Fruit fly (Drosophila melanogaster) whole organism, embryonic: ENCODE results near the gene Arc42.

Experiments used
- CG11695 ChIP-seq: fragments of 200-800 bp; sonication (Bioruptor generic); IDR thresholded peaks from 3 replicates; pipeline ENCODE4 v1.3.6; 2022; ENCODE audit warnings: missing biosample characterization, missing genetic modification characterization
- CG1233 ChIP-seq: fragments of 200-800 bp; sonication (Bioruptor generic); optimal IDR thresholded peaks from 4 replicates; lab custom pipeline; 2018; ENCODE audit warnings: missing biosample characterization, mild to moderate bottlenecking, missing genetic modification characterization
- CG12744 ChIP-seq: fragments of 200-800 bp; sonication (Bioruptor generic); optimal IDR thresholded peaks from 2 replicates; lab custom pipeline; 2016; ENCODE audit warnings: missing biosample characterization, missing genetic modification characterization
- CG15479 ChIP-seq: fragments of 200-800 bp; sonication (Bioruptor generic); optimal IDR thresholded peaks from 3 replicates; lab custom pipeline; 2019; ENCODE audit warnings: missing biosample characterization, mild to moderate bottlenecking, missing genetic modification characterization, moderate library complexity
- CG1647 ChIP-seq: fragments of 200-800 bp; sonication (Bioruptor generic); optimal IDR thresholded peaks from 3 replicates; lab custom pipeline; 2016; ENCODE audit warnings: missing biosample characterization, missing genetic modification characterization
- CG17328 ChIP-seq: fragments of 200-800 bp; sonication (Bioruptor generic); IDR thresholded peaks from 2 replicates; pipeline ENCODE4 v1.3.6; 2022; ENCODE audit warnings: missing biosample characterization, missing genetic modification characterization
- CG17829 ChIP-seq: fragments of 200-800 bp; optimal IDR thresholded peaks from 2 replicates; lab custom pipeline; 2019; ENCODE audit warnings: missing biosample characterization, mild to moderate bottlenecking, missing genetic modification characterization, moderate library complexity
- CG1792 ChIP-seq: fragments of 200-800 bp; sonication (Bioruptor generic); optimal IDR thresholded peaks from 2 replicates; lab custom pipeline; 2016; ENCODE audit warnings: missing biosample characterization, missing genetic modification characterization
- CG2712 ChIP-seq: fragments of 200-800 bp; optimal IDR thresholded peaks from 3 replicates; lab custom pipeline; 2019; ENCODE audit warnings: missing biosample characterization, mild to moderate bottlenecking, missing genetic modification characterization, moderate library complexity
- CG30431 ChIP-seq: fragments of 200-800 bp; sonication (Bioruptor generic); optimal IDR thresholded peaks from 2 replicates; lab custom pipeline; 2017; ENCODE audit warnings: missing biosample characterization, missing genetic modification characterization
- CG31224 ChIP-seq: fragments of 200-800 bp; sonication (Bioruptor generic); IDR thresholded peaks from 2 replicates; pipeline ENCODE4 v1.3.6; 2022; ENCODE audit warnings: missing biosample characterization, missing genetic modification characterization
- CG32772 ChIP-seq: fragments of 200-800 bp; sonication (Bioruptor generic); IDR thresholded peaks from 2 replicates; pipeline ENCODE4 v1.3.6; 2022; ENCODE audit warnings: missing biosample characterization, missing genetic modification characterization
- CG3281 ChIP-seq: fragments of 200-800 bp; sonication (Bioruptor generic); optimal IDR thresholded peaks from 3 replicates; lab custom pipeline; 2017; ENCODE audit warnings: missing biosample characterization, mild to moderate bottlenecking, missing genetic modification characterization
- CG34376 ChIP-seq: fragments of 200-800 bp; sonication (Bioruptor generic); optimal IDR thresholded peaks from 2 replicates; lab custom pipeline; 2018; ENCODE audit warnings: missing biosample characterization, mild to moderate bottlenecking, missing genetic modification characterization
- CG3838 ChIP-seq: fragments of 200-800 bp; sonication (Bioruptor generic); optimal IDR thresholded peaks from 3 replicates; lab custom pipeline; 2016; ENCODE audit warnings: missing biosample characterization, missing genetic modification characterization
- CG42726 ChIP-seq: fragments of 200-800 bp; sonication (Bioruptor generic); IDR thresholded peaks from 2 replicates; pipeline ENCODE4 v1.3.6; 2022; ENCODE audit warnings: missing biosample characterization, missing genetic modification characterization; ENCODE audit not compliant: partially characterized antibody
- CG5180 ChIP-seq: fragments of 200-800 bp; sonication (Bioruptor generic); optimal IDR thresholded peaks from 3 replicates; lab custom pipeline; 2017; ENCODE audit warnings: missing biosample characterization, missing genetic modification characterization, mild to moderate bottlenecking, moderate library complexity, missing genetic modification reagents
- CG6813 ChIP-seq: fragments of 200-800 bp; sonication (Bioruptor generic); optimal IDR thresholded peaks from 2 replicates; lab custom pipeline; 2017; ENCODE audit warnings: missing biosample characterization, missing genetic modification characterization, mild to moderate bottlenecking, moderate library complexity, missing genetic modification reagents
- CG8290 ChIP-seq, 3 experiments: fragments of 200-800 bp; sonication (Bioruptor generic); optimal IDR thresholded peaks; 2 replicates each; lab custom pipeline; 2016 to 2019; ENCODE audit warnings: missing biosample characterization in 3 of 3, missing genetic modification characterization in 3 of 3, mild to moderate bottlenecking in 2 of 3, moderate library complexity in 1 of 3
- CG8765 ChIP-seq: fragments of 200-800 bp; sonication (Bioruptor generic); IDR thresholded peaks from 2 replicates; pipeline ENCODE4 v1.3.6; 2022; ENCODE audit warnings: missing biosample characterization, missing genetic modification characterization
- Dbx ChIP-seq: fragments of 200-800 bp; sonication (Bioruptor generic); IDR thresholded peaks from 3 replicates; pipeline ENCODE4 v1.3.6; 2022; ENCODE audit warnings: missing biosample characterization, missing genetic modification characterization
- E2f2 ChIP-seq: fragments of 200-800 bp; sonication (Bioruptor generic); IDR thresholded peaks from 2 replicates; pipeline ENCODE4 v1.3.6; 2022; ENCODE audit warnings: missing biosample characterization, missing genetic modification characterization
- ERR ChIP-seq: fragments of 200-800 bp; sonication (Bioruptor generic); optimal IDR thresholded peaks from 2 replicates; lab custom pipeline; 2016; ENCODE audit warnings: missing biosample characterization, missing genetic modification characterization
- Hsf ChIP-seq: fragments of 200-800 bp; sonication (Bioruptor generic); optimal IDR thresholded peaks from 3 replicates; lab custom pipeline; 2016; ENCODE audit warnings: missing biosample characterization, missing genetic modification characterization
- Lpt ChIP-seq: fragments of >200 bp; optimal IDR thresholded peaks from 2 replicates; lab custom pipeline; 2018; ENCODE audit warnings: missing biosample characterization, missing genetic modification characterization
- MBD-R2 ChIP-seq: fragments of 200-800 bp; sonication (Bioruptor generic); IDR thresholded peaks from 2 replicates; pipeline ENCODE4 v1.3.6; 2022; ENCODE audit warnings: missing biosample characterization, missing genetic modification characterization
- MTF-1 ChIP-seq: fragments of 200-800 bp; sonication (Bioruptor generic); optimal IDR thresholded peaks from 2 replicates; lab custom pipeline; 2018; ENCODE audit warnings: missing biosample characterization, mild to moderate bottlenecking, missing genetic modification characterization, borderline replicate concordance
- Mes4 ChIP-seq: fragments of 200-800 bp; sonication (Bioruptor generic); optimal IDR thresholded peaks from 2 replicates; lab custom pipeline; 2016; ENCODE audit warnings: missing biosample characterization, missing genetic modification characterization
- Tbp ChIP-seq: fragments of >200 bp; optimal IDR thresholded peaks from 2 replicates; lab custom pipeline; 2018; ENCODE audit warnings: missing biosample characterization, missing genetic modification characterization
- abd-A ChIP-seq: fragments of 200-800 bp; sonication (Bioruptor generic); optimal IDR thresholded peaks from 3 replicates; lab custom pipeline; 2019; ENCODE audit warnings: missing biosample characterization, mild to moderate bottlenecking, missing genetic modification characterization, moderate library complexity
- caup ChIP-seq: fragments of 200-800 bp; sonication (Bioruptor generic); optimal IDR thresholded peaks from 3 replicates; lab custom pipeline; 2017; ENCODE audit warnings: missing biosample characterization, mild to moderate bottlenecking, missing genetic modification characterization, moderate library complexity; ENCODE audit not compliant: severe bottlenecking
- cg ChIP-seq: fragments of 200-800 bp; sonication (Bioruptor generic); optimal IDR thresholded peaks from 3 replicates; lab custom pipeline; 2019; ENCODE audit warnings: missing biosample characterization, mild to moderate bottlenecking, missing genetic modification characterization, moderate library complexity
- crp ChIP-seq, 2 experiments: fragments of 200-800 bp; sonication (Bioruptor generic); optimal IDR thresholded peaks; 2 replicates in 1 of 2; 3 replicates in 1 of 2; lab custom pipeline; 2017; ENCODE audit warnings: missing biosample characterization in 2 of 2, missing genetic modification characterization in 2 of 2, mild to moderate bottlenecking in 1 of 2, moderate library complexity in 1 of 2
- dmrt99B ChIP-seq: fragments of 200-800 bp; sonication (Bioruptor generic); optimal IDR thresholded peaks from 2 replicates; lab custom pipeline; 2018; ENCODE audit warnings: missing biosample characterization, mild to moderate bottlenecking, missing genetic modification characterization, moderate library complexity
- emc ChIP-seq: fragments of 200-800 bp; sonication (Bioruptor generic); optimal IDR thresholded peaks from 2 replicates; lab custom pipeline; 2016; ENCODE audit warnings: missing biosample characterization, missing genetic modification characterization
- gcm ChIP-seq: fragments of 200-800 bp; sonication (Bioruptor generic); optimal IDR thresholded peaks from 2 replicates; lab custom pipeline; 2019; ENCODE audit warnings: missing biosample characterization, mild to moderate bottlenecking, missing genetic modification characterization, moderate library complexity
- hb ChIP-seq: fragments of 200-800 bp; sonication (Bioruptor generic); IDR thresholded peaks from 3 replicates; pipeline ENCODE4 v1.3.6; 2022; ENCODE audit warnings: missing biosample characterization, missing genetic modification characterization; ENCODE audit not compliant: partially characterized antibody
- hkb ChIP-seq, 2 experiments: fragments of 200-800 bp in 1 of 2; fragments of >200 bp in 1 of 2; sonication (Bioruptor generic) in 1 of 2; IDR thresholded peaks in 1 of 2; optimal IDR thresholded peaks in 1 of 2; 2 replicates each; pipeline versions ENCODE4 v1.3.6 to Lab custom; 2017 to 2022; ENCODE audit warnings: missing biosample characterization in 1 of 2, missing genetic modification characterization in 1 of 2
- jumu ChIP-seq: fragments of 200-800 bp; sonication (Bioruptor generic); optimal IDR thresholded peaks from 3 replicates; lab custom pipeline; 2016; ENCODE audit warnings: missing biosample characterization, missing genetic modification characterization
- ken ChIP-seq: fragments of 200-800 bp; sonication (Bioruptor generic); IDR thresholded peaks from 3 replicates; pipeline ENCODE4 v1.3.6; 2022; ENCODE audit warnings: missing biosample characterization, missing genetic modification characterization
- nau ChIP-seq: fragments of 200-800 bp; sonication (Bioruptor generic); optimal IDR thresholded peaks from 3 replicates; lab custom pipeline; 2017; ENCODE audit warnings: missing biosample characterization, mild to moderate bottlenecking, missing genetic modification characterization, missing genetic modification reagents
- odd ChIP-seq: fragments of 200-800 bp; sonication (Bioruptor generic); optimal IDR thresholded peaks from 2 replicates; lab custom pipeline; 2017; ENCODE audit warnings: missing biosample characterization, mild to moderate bottlenecking, missing genetic modification characterization
- phol ChIP-seq: fragments of 200-800 bp; sonication (Bioruptor generic); optimal IDR thresholded peaks from 3 replicates; lab custom pipeline; 2018; ENCODE audit warnings: missing biosample characterization, mild to moderate bottlenecking, missing genetic modification characterization, moderate library complexity
- ro ChIP-seq: fragments of 200-800 bp; sonication (Bioruptor generic); IDR thresholded peaks from 2 replicates; pipeline ENCODE4 v1.3.6; 2022; ENCODE audit warnings: missing biosample characterization, missing genetic modification characterization
- salm ChIP-seq: fragments of 200-800 bp; sonication (Bioruptor generic); optimal IDR thresholded peaks from 2 replicates; lab custom pipeline; 2018; ENCODE audit warnings: missing biosample characterization, mild to moderate bottlenecking, missing genetic modification characterization
- sd ChIP-seq: fragments of 200-800 bp; sonication (Bioruptor generic); optimal IDR thresholded peaks from 3 replicates; lab custom pipeline; 2018; ENCODE audit warnings: missing biosample characterization, mild to moderate bottlenecking, missing genetic modification characterization, moderate library complexity
- so ChIP-seq: fragments of 200-800 bp; sonication (Bioruptor generic); IDR thresholded peaks from 3 replicates; pipeline ENCODE4 v1.3.6; 2022; ENCODE audit warnings: missing biosample characterization, missing genetic modification characterization
- wdn ChIP-seq: fragments of 200-800 bp; sonication (Bioruptor generic); IDR thresholded peaks from 2 replicates; pipeline ENCODE4 v1.3.6; 2022; ENCODE audit warnings: missing biosample characterization, missing genetic modification characterization
- zen2 ChIP-seq: fragments of 200-800 bp; sonication (Bioruptor generic); IDR thresholded peaks from 3 replicates; pipeline ENCODE4 v1.3.6; 2022; ENCODE audit warnings: missing biosample characterization, missing genetic modification characterization; ENCODE audit not compliant: partially characterized antibody

Arc42 gene

DNA sequence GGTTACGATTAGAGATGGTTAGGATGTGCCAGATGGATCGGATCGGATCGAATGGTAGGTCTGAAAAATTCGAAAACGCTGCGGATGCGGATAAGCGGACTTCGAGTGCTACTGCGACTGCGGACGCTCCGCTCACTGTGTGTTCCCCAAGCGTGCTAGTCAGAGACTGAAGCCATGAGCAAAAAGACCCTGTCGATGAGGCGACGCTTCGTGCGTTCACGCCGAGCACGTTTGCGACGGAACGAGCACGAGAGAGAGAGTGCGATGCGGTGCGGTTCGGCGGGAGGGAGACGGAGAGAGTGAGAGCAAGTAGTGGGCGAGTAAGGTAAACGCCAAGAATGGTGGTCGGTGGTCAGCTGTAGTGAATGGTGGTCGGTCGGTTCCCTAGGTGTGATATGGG lies 40.9 kb upstream of the Arc42 start, which contains the start of gene bnl (continued):
- TF ChIP-seq CG17829 (tag; lab: Kevin White, UChicago) (peak; percentile 67), CG8765 (GFP tag; lab: Robert Waterston, UW) (0 out of 2 replicates have a peak, but pooled peaks have one; percentile 19), jumu (GFP tag; lab: Kevin White, UChicago) (peak; percentile 0), gcm (GFP tag; lab: Kevin White, UChicago) (peak; percentile 77), cg (GFP tag; lab: Kevin White, UChicago) (no peak), salm (tag; lab: Kevin White, UChicago) (peak; percentile 56), CG30431 (GFP tag; lab: Kevin White, UChicago) (no peak), CG15479 (GFP tag; lab: Kevin White, UChicago) (peak; percentile 67), ERR (peak; percentile 42), hb (GFP tag; lab: Robert Waterston, UW) (no peak), emc (GFP tag; lab: Kevin White, UChicago) (no peak), Lpt (GFP tag; lab: Kevin White, UChicago) (no peak), ro (no peak), phol (peak; percentile 31), CG11695 (GFP tag; lab: Robert Waterston, UW) (peak; percentile 58; the same call in 2 of the 3 replicates), odd (GFP tag; lab: Kevin White, UChicago) (peak; percentile 64), CG32772 (GFP tag; lab: Robert Waterston, UW) (no peak), CG3281 (GFP tag; lab: Kevin White, UChicago) (peak; percentile 64), Mes4 (GFP tag; lab: Kevin White, UChicago) (peak; percentile 6), CG1233 (GFP tag; lab: Kevin White, UChicago) (peak; percentile 20), sd (peak; percentile 62), crp (GFP tag; optimal IDR thresholded peaks at IDR 0.05; lab: Kevin White, UChicago) (peak in 1 of 2 experiments; percentile 60), CG1792 (GFP tag; lab: Kevin White, UChicago) (no peak), CG42726 (GFP tag; lab: Robert Waterston, UW) (no peak; the same call in 1 of the 2 replicates), dmrt99B (peak; percentile 23), CG1647 (GFP tag; lab: Kevin White, UChicago) (peak; percentile 50), MBD-R2 (GFP tag; lab: Robert Waterston, UW) (peak; percentile 22; the same call in 1 of the 2 replicates), CG17328 (GFP tag; lab: Robert Waterston, UW) (peak; percentile 61), CG8290 (GFP tag; optimal IDR thresholded peaks at IDR 0.05; lab: Kevin White, UChicago) (peak; percentile 55), CG8290 (tag; optimal IDR thresholded peaks at IDR 0.05; lab: Kevin White, UChicago) (peak; percentile 25 to 91), ken (peak; percentile 40; the same call in 1 of the 3 replicates), CG34376 (GFP tag; lab: Kevin White, UChicago) (peak; percentile 61), MTF-1 (GFP tag; lab: Kevin White, UChicago) (peak; percentile 41), CG2712 (peak; percentile 50), CG31224 (GFP tag; lab: Robert Waterston, UW) (peak; percentile 51; the same call in 1 of the 2 replicates), abd-A (tag; lab: Kevin White, UChicago) (peak; percentile 57), zen2 (GFP tag; lab: Robert Waterston, UW) (peak; percentile 70; the same call in 2 of the 3 replicates), CG3838 (no peak), hkb (optimal IDR thresholded peaks at IDR 0.05; lab: Kevin White, UChicago) (no peak), hkb (GFP tag; IDR thresholded peaks at IDR 0.05; lab: Robert Waterston, UW) (peak; percentile 75), CG5180 (GFP tag; lab: Kevin White, UChicago) (peak; percentile 62), so (GFP tag; lab: Robert Waterston, UW) (peak; percentile 65; the same call in 1 of the 3 replicates), CG6813 (GFP tag; lab: Kevin White, UChicago) (peak; percentile 46), caup (GFP tag; lab: Kevin White, UChicago) (peak; percentile 62), wdn (GFP tag; lab: Robert Waterston, UW) (peak; percentile 19; the same call in 1 of the 2 replicates), Tbp (GFP tag; lab: Kevin White, UChicago) (no peak), E2f2 (GFP tag; lab: Robert Waterston, UW) (peak; percentile 54), Dbx (GFP tag; lab: Robert Waterston, UW) (no peak; the same call in 2 of the 3 replicates), Hsf (GFP tag; lab: Kevin White, UChicago) (no peak), CG12744 (GFP tag; lab: Kevin White, UChicago) (peak; percentile 61), nau (GFP tag; lab: Kevin White, UChicago) (peak; percentile 59)
